Worm (Caenorhabditis elegans): Measurements from ENCODE around the gene gst-3.

The gst-3 gene

DNA sequence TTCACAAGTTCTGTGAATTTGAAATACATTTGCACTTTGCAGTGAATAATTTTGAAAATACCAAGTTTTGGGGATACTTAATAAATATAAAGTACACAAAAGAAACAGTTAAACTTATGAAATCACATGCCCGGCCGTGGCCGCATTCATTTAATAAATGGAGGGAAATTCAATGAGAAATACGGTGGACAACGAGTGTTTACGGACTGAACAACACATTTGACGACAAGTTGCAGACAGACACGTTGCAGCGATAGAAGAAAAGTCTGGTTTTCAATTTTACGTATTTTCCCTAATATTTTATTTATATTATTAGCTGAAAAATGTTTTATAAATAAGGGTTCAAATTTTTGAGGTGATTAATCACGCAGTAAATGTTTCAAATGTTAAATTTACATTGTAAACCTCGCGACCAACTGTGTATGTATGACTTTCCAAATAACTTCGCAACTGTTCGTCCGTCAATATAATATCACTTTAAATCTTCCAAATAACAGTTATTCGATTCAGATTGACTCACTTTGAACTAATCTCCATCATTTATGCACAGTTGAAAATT, 11.5 kb upstream of the gst-3 start, which contains the start of gene copg-1 (continued):
- TF ChIP-seq aly-2 (tag; optimal IDR thresholded peaks at IDR 0.05) (peak; percentile 4), nhr-237 (tag; optimal IDR thresholded peaks at IDR 0.05) (no peak), mab-9 (GFP tag; IDR thresholded peaks at IDR 0.05) (no peak), dsc-1 (tag; optimal IDR thresholded peaks at IDR 0.05) (peak; percentile 33), lin-15B (tag; optimal IDR thresholded peaks at IDR 0.05) (no peak), ceh-8 (GFP tag; optimal IDR thresholded peaks at IDR 0.05) (no peak), fkh-8 (tag; optimal IDR thresholded peaks at IDR 0.05) (peak; percentile 28), unc-86 (tag; optimal IDR thresholded peaks at IDR 0.05) (peak; percentile 50), nhr-19 (GFP tag; conservative IDR thresholded peaks at IDR 0.05) (peak; percentile 20; the same call in 1 of the 2 replicates), ztf-11 (tag; optimal IDR thresholded peaks at IDR 0.05) (no peak), sptf-1 (tag; optimal IDR thresholded peaks at IDR 0.05) (no peak), lin-13 (GFP tag; optimal IDR thresholded peaks at IDR 0.05) (peak; percentile 6), ces-1 (GFP tag; optimal IDR thresholded peaks at IDR 0.05) (no peak), lin-35 (GFP tag; optimal IDR thresholded peaks at IDR 0.05) (peak; percentile 64 to 74), mep-1 (tag; optimal IDR thresholded peaks at IDR 0.05) (peak; percentile 91)

DNA sequence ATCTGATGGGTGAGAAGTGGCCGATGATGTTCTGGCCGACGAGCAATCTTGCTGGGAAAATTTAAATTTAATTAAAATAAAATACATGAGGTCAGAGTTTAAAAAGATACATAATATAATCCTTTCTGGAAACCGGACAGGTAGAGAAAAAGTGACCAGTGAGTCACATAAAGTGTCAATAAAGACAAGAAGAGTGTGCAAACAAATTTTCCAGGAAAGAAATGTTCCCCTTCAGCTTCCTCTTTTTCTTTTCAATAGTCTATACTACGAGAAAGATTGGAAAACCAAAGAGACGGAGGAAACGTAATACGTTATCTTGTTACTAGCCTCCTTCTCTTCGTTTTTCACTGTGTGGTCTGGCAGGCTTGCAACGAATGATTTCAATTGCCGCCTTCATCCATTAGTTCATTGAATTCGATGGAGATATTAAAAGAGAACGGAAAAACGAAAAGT, 10.5 kb upstream of the gst-3 start, which contains the start of gene tsp-12:
Gene tsp-12, minus strand, starts transcription at position 51 of the 453 bp plus-strand sequence.
- TF ChIP-seq lin-35 (GFP tag; optimal IDR thresholded peaks at IDR 0.05) (no peak), lin-14 (GFP tag; optimal IDR thresholded peaks at IDR 0.05) (peak; percentile 64), elt-2 (tag; optimal IDR thresholded peaks at IDR 0.05) (no peak), lsy-2 (tag; optimal IDR thresholded peaks at IDR 0.05) (peak in 1 of 2 experiments; percentile 33), egl-27 (tag; optimal IDR thresholded peaks at IDR 0.05) (no peak), nhr-76 (tag; optimal IDR thresholded peaks at IDR 0.05) (no peak), grh-1 (GFP tag; IDR thresholded peaks at IDR 0.05) (no peak), nhr-20 (tag; optimal IDR thresholded peaks at IDR 0.05) (peak; percentile 1), aly-2 (tag; optimal IDR thresholded peaks at IDR 0.05) (no peak), swsn-7 (tag; optimal IDR thresholded peaks at IDR 0.05) (no peak), tbx-2 (tag; optimal IDR thresholded peaks at IDR 0.05) (no peak), blmp-1 (tag; optimal IDR thresholded peaks at IDR 0.05) (peak; percentile 27)

DNA sequence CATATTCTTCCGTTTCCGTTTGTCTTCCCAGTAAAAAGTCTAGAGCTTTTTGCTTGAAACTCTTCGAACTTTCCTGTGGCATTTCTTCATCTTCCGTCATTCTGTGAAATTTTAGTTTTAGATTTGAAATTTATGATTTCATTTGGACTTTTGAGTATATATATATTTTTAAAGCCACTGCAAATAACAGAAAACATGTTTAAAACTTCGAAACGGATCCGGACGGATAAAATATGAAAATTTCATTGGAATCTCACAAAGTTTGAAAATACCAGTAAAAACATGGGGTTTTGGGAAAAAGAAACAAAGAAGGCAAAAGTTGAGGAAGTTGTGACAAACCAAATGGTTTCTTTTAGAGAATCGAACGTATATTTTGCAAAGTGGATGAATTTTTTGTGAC, 8.9 kb upstream of the gst-3 start, which contains the start of gene pigs-1:
Gene pigs-1, minus strand, starts transcription at position 101 of the 400 bp plus-strand sequence.
- TF ChIP-seq C16A3.4 (tag; optimal IDR thresholded peaks at IDR 0.05) (no peak), ama-1 (optimal IDR thresholded peaks at IDR 0.05) (no peak), snu-23 (GFP tag; optimal IDR thresholded peaks at IDR 0.05) (no peak), nhr-85 (tag) (no peak), nhr-28 (tag; optimal IDR thresholded peaks at IDR 0.05) (no peak), mdl-1 (tag; optimal IDR thresholded peaks at IDR 0.05) (no peak), nhr-77 (tag; optimal IDR thresholded peaks at IDR 0.05) (no peak), lin-14 (GFP tag; optimal IDR thresholded peaks at IDR 0.05) (no peak)

DNA sequence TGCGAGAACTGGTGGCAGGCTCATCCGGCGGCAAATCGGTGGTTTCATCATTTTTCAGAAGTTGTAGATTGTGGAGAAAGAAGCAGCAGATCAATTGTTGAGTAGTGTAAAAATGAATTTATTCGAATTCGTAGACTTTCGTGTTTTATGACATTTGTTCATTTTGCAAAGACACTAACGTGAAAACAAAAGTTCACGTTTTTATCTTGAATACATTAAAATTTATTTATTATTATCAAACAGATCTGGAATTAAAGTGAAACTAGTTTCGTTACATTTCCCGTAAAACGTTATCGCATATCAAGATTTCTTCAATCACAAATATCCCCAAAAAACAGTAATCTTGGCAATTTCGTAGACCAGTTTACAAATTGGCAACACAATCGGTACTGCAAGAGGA, 6.8 kb upstream of the gst-3 start, which contains the start of gene T14G10.8:
Gene T14G10.8, minus strand, starts transcription at position 101 of the 400 bp plus-strand sequence.
- no peak for TF ChIP-seq fkh-4 (tag; optimal IDR thresholded peaks at IDR 0.05; ENCODE audit: borderline replicate concordance)

DNA sequence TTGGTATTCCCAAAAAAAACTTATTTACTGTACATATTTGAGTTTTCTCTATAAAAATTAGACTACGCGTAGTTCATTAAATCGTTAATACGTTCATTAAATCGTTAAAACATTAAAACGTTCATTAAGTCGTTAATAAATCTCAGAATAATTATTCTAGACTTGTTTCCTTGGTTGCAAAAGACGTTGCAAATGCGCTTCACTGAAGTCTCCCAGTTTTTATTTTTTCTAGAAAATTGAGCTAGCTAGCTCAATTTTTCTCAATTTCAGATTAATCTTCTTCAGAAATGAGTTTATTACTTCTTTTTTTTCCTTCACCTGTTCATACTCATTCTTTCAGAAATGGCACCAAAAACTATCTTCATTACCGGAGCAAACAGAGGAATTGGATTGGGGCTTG, 4.9 kb upstream of the gst-3 start:
- no peak for TF ChIP-seq pag-3 (tag; optimal IDR thresholded peaks at IDR 0.05; ENCODE audit: borderline replicate concordance, insufficient read depth)
- TF ChIP-seq lin-13 (GFP tag; optimal IDR thresholded peaks at IDR 0.05): no peak
- no peak for TF ChIP-seq nhr-12 (tag; optimal IDR thresholded peaks at IDR 0.05)
- TF ChIP-seq sptf-1 (tag; optimal IDR thresholded peaks at IDR 0.05): no peak
- TF ChIP-seq nhr-28 (tag; optimal IDR thresholded peaks at IDR 0.05): no peak
- TF ChIP-seq sup-37 (GFP tag; optimal IDR thresholded peaks at IDR 0.05): no peak
- TF ChIP-seq C04F5.9 (tag; optimal IDR thresholded peaks at IDR 0.05): no peak
- TF ChIP-seq fkh-4 (tag; optimal IDR thresholded peaks at IDR 0.05; ENCODE audit: borderline replicate concordance): no peak
- no peak for TF ChIP-seq rnt-1 (tag; optimal IDR thresholded peaks at IDR 0.05)
- no peak for TF ChIP-seq lin-35 (GFP tag; optimal IDR thresholded peaks at IDR 0.05)
- no peak for TF ChIP-seq hlh-4 (tag; optimal IDR thresholded peaks at IDR 0.05)
- TF ChIP-seq nhr-47 (tag; optimal IDR thresholded peaks at IDR 0.05): no peak
- no peak for TF ChIP-seq egl-13 (tag; optimal IDR thresholded peaks at IDR 0.05)
